Worm (Caenorhabditis elegans) whole organism, L4 larva: Measurements from ENCODE around the gene F28C1.1.

Experiments
- T26A8.4 ChIP-seq: fragments of 200-800 bp; sonication (Bioruptor generic); IDR thresholded peaks from 2 replicates; pipeline ENCODE4 v1.3.6; 2022; ENCODE audit warnings: missing genetic modification characterization, missing compliant biosample characterization
- ZK546.5 ChIP-seq, 2 experiments: sonication (generic microtip); optimal IDR thresholded peaks; 2 replicates each; lab custom pipeline; 2017; ENCODE audit warnings: missing biosample characterization in 2 of 2, missing genetic modification characterization in 2 of 2
- ama-1 ChIP-seq: fragments of 150-350 bp; optimal IDR thresholded peaks from 2 replicates; lab custom pipeline; 2014; ENCODE audit warnings: inconsistent platforms, mixed read lengths
- attf-4 ChIP-seq: sonication (generic microtip); optimal IDR thresholded peaks from 3 replicates; lab custom pipeline; 2017; ENCODE audit warnings: missing biosample characterization, missing genetic modification characterization
- dmd-8 ChIP-seq: fragments of 200-800 bp; sonication (Bioruptor generic); IDR thresholded peaks from 2 replicates; pipeline ENCODE4 v1.3.6; 2022; ENCODE audit warnings: missing genetic modification characterization, missing compliant biosample characterization
- dve-1 ChIP-seq: sonication (generic microtip); optimal IDR thresholded peaks from 2 replicates; lab custom pipeline; 2017; ENCODE audit warnings: antibody characterized with exemption, mild to moderate bottlenecking, missing genetic modification characterization, missing compliant biosample characterization; ENCODE audit not compliant: insufficient read depth
- lin-39 ChIP-seq: fragments of 150-350 bp; optimal IDR thresholded peaks from 2 replicates; lab custom pipeline; 2014; ENCODE audit warnings: missing biosample characterization, missing genetic modification reagents, missing genetic modification characterization
- mdl-1 ChIP-seq, 2 experiments: fragments of 150-350 bp in 1 of 2; sonication (generic microtip) in 1 of 2; optimal IDR thresholded peaks; 2 replicates each; lab custom pipeline; 2014 to 2017; ENCODE audit warnings: missing biosample characterization in 2 of 2, missing genetic modification characterization in 2 of 2
- nhr-11 ChIP-seq: fragments of 150-350 bp; optimal IDR thresholded peaks from 2 replicates; lab custom pipeline; 2014; ENCODE audit warnings: missing biosample characterization, missing genetic modification characterization
- nhr-237 ChIP-seq: sonication (generic microtip); optimal IDR thresholded peaks from 2 replicates; lab custom pipeline; 2017; ENCODE audit warnings: missing biosample characterization, missing genetic modification characterization
- nhr-28 ChIP-seq: fragments of 150-350 bp; optimal IDR thresholded peaks from 2 replicates; lab custom pipeline; 2014; ENCODE audit warnings: missing biosample characterization, missing genetic modification characterization
- pha-4 ChIP-seq, 2 experiments: fragments of 150-350 bp in 1 of 2; fragments of 200-800 bp in 1 of 2; sonication (Bioruptor generic) in 1 of 2; IDR thresholded peaks in 1 of 2; optimal IDR thresholded peaks in 1 of 2; 2 replicates each; pipeline versions ENCODE4 v1.3.6 to Lab custom; 2014 to 2022; ENCODE audit warnings: missing genetic modification characterization in 2 of 2, missing genetic modification reagents in 2 of 2, missing biosample characterization in 1 of 2, missing compliant biosample characterization in 1 of 2
- zfp-3 ChIP-seq: fragments of 200-800 bp; sonication (Bioruptor generic); conservative IDR thresholded peaks from 2 replicates; pipeline ENCODE4 v1.3.6; 2022; ENCODE audit warnings: missing genetic modification reagents, missing genetic modification characterization, missing compliant biosample characterization

- peak; percentile 26 for TF ChIP-seq dve-1 (tag; lab: Kevin White, UChicago)
- no peak for TF ChIP-seq nhr-237 (tag; lab: Kevin White, UChicago)
- no peak for TF ChIP-seq mdl-1 (tag; optimal IDR thresholded peaks at IDR 0.05; lab: Kevin White, UChicago)
- TF ChIP-seq attf-4 (tag; lab: Kevin White, UChicago): no peak
- TF ChIP-seq ZK546.5 (tag; optimal IDR thresholded peaks at IDR 0.05; lab: Kevin White, UChicago): no peak
- TF ChIP-seq dmd-8 (GFP tag; lab: Robert Waterston, UW): no peak
- peak; percentile 16 for TF ChIP-seq nhr-28 (tag; lab: Kevin White, UChicago)
- no peak for TF ChIP-seq zfp-3
- TF ChIP-seq nhr-11 (tag; lab: Kevin White, UChicago): no peak
- TF ChIP-seq ama-1 (lab: Kevin White, UChicago): no peak
- no peak for TF ChIP-seq lin-39 (tag; lab: Kevin White, UChicago)
- TF ChIP-seq pha-4 (GFP tag; IDR thresholded peaks at IDR 0.05; lab: Robert Waterston, UW): no peak
- TF ChIP-seq pha-4 (tag; optimal IDR thresholded peaks at IDR 0.05; lab: Kevin White, UChicago): no peak
- TF ChIP-seq T26A8.4 (GFP tag; lab: Robert Waterston, UW): no peak
Measured at ce11 chrV:12414362-12414761, 36.2 kb upstream of the F28C1.1 start.
